Fruit fly (Drosophila melanogaster): ENCODE data around the gene CG31415.

Gene CG31415

dm6 chr3R:9793018-9793417 lies 49.7 kb downstream of the CG31415 start, which contains the start of gene CG8516 (continued):
- TF ChIP-seq CG3995 (GFP tag; optimal IDR thresholded peaks at IDR 0.05), result peak; percentile 68
- no peak for TF ChIP-seq CG9817 (tag; optimal IDR thresholded peaks at IDR 0.05)
- TF ChIP-seq CG2712 (tag; optimal IDR thresholded peaks at IDR 0.05), result peak; percentile 30
- no peak for TF ChIP-seq kay (GFP tag; optimal IDR thresholded peaks at IDR 0.05)
- TF ChIP-seq gro (GFP tag; optimal IDR thresholded peaks at IDR 0.05), result no peak
- no peak for TF ChIP-seq CG17612 (GFP tag; IDR thresholded peaks at IDR 0.05)
- no peak for TF ChIP-seq CG6272 (GFP tag; IDR thresholded peaks at IDR 0.05)
- peak; percentile 17 for TF ChIP-seq CG10462 (GFP tag; optimal IDR thresholded peaks at IDR 0.05)
- no peak for TF ChIP-seq Bteb2 (GFP tag; optimal IDR thresholded peaks at IDR 0.05)
- TF ChIP-seq Rfx (GFP tag; IDR thresholded peaks at IDR 0.05), result peak; percentile 33; the same call in 1 of the 2 replicates
- no peak for TF ChIP-seq slbo (GFP tag; IDR thresholded peaks at IDR 0.05)
- no peak for TF ChIP-seq Oli (tag; optimal IDR thresholded peaks at IDR 0.05)
- peak; percentile 34; the same call in 1 of the 2 replicates for TF ChIP-seq CG32532 (GFP tag; IDR thresholded peaks at IDR 0.05)
- TF ChIP-seq PHDP (tag; optimal IDR thresholded peaks at IDR 0.05), result peak; percentile 6
- no peak for TF ChIP-seq CG4854 (GFP tag; optimal IDR thresholded peaks at IDR 0.05)
- TF ChIP-seq Nf-YB (GFP tag; optimal IDR thresholded peaks at IDR 0.05), result no peak
- TF ChIP-seq CG14965 (GFP tag; optimal IDR thresholded peaks at IDR 0.05; ENCODE audit: borderline replicate concordance), result no peak
- no peak for TF ChIP-seq Atf-2 (GFP tag; optimal IDR thresholded peaks at IDR 0.05)
- TF ChIP-seq Six4 (GFP tag; optimal IDR thresholded peaks at IDR 0.05), result no peak
- TF ChIP-seq Asciz (GFP tag; optimal IDR thresholded peaks at IDR 0.05), result no peak
- no peak for TF ChIP-seq CG12219 (GFP tag; optimal IDR thresholded peaks at IDR 0.05)
- no peak for TF ChIP-seq TFAM (GFP tag; optimal IDR thresholded peaks at IDR 0.05)
- no peak for TF ChIP-seq CG11085 (GFP tag; IDR thresholded peaks at IDR 0.05)
- no peak for TF ChIP-seq CG3281 (GFP tag; optimal IDR thresholded peaks at IDR 0.05)
- TF ChIP-seq pb (GFP tag; optimal IDR thresholded peaks at IDR 0.05), result no peak
- TF ChIP-seq CG2116 (GFP tag; optimal IDR thresholded peaks at IDR 0.05), result peak; percentile 31
- TF ChIP-seq Side (GFP tag; optimal IDR thresholded peaks at IDR 0.05), result no peak
- TF ChIP-seq CG7556 (GFP tag; optimal IDR thresholded peaks at IDR 0.05), result no peak
- TF ChIP-seq CG8478 (optimal IDR thresholded peaks at IDR 0.05), result no peak
- no peak for TF ChIP-seq luna (GFP tag; optimal IDR thresholded peaks at IDR 0.05)
- TF ChIP-seq Dp (GFP tag; optimal IDR thresholded peaks at IDR 0.05), result peak; percentile 49
- TF ChIP-seq Hr3 (GFP tag; optimal IDR thresholded peaks at IDR 0.05), result no peak
- no peak for TF ChIP-seq lmd (GFP tag; IDR thresholded peaks at IDR 0.05)
- TF ChIP-seq Dek (tag; optimal IDR thresholded peaks at IDR 0.05), result peak; percentile 30
- no peak for TF ChIP-seq Hmr (GFP tag; optimal IDR thresholded peaks at IDR 0.05)
- TF ChIP-seq Camta (GFP tag; optimal IDR thresholded peaks at IDR 0.05), result no peak
- no peak for TF ChIP-seq Hr51 (GFP tag; optimal IDR thresholded peaks at IDR 0.05)
- TF ChIP-seq Nf-YC (tag; optimal IDR thresholded peaks at IDR 0.05), result no peak
- TF ChIP-seq CG15073 (GFP tag; optimal IDR thresholded peaks at IDR 0.05), result no peak
- TF ChIP-seq p53 (GFP tag; optimal IDR thresholded peaks at IDR 0.05), result no peak
- TF ChIP-seq CG6765 (GFP tag; optimal IDR thresholded peaks at IDR 0.05), result no peak
- no peak for TF ChIP-seq CG9437 (GFP tag; optimal IDR thresholded peaks at IDR 0.05)
- TF ChIP-seq en (GFP tag; optimal IDR thresholded peaks at IDR 0.05), result no peak
- no peak for TF ChIP-seq sc (optimal IDR thresholded peaks at IDR 0.05)
- no peak for TF ChIP-seq sc (GFP tag; optimal IDR thresholded peaks at IDR 0.05)
- TF ChIP-seq CG10147 (GFP tag; optimal IDR thresholded peaks at IDR 0.05), result peak; percentile 20
- TF ChIP-seq bcd (GFP tag; optimal IDR thresholded peaks at IDR 0.05), result no peak
- no peak for TF ChIP-seq CG8281 (tag; optimal IDR thresholded peaks at IDR 0.05)
- no peak for TF ChIP-seq Ssrp (tag; optimal IDR thresholded peaks at IDR 0.05)
- TF ChIP-seq ranshi (GFP tag; IDR thresholded peaks at IDR 0.05), result no peak
- no peak for TF ChIP-seq gem (tag; optimal IDR thresholded peaks at IDR 0.05)
- no peak for TF ChIP-seq HmgD (GFP tag; optimal IDR thresholded peaks at IDR 0.05)
- no peak for TF ChIP-seq bab2 (GFP tag; optimal IDR thresholded peaks at IDR 0.05)
